Worm (Caenorhabditis elegans) whole organism, mixed stage, embryonic: Measurements from ENCODE around the gene sul-1.

Experiments
- M03D4.4 ChIP-seq: sonication (generic microtip); optimal IDR thresholded peaks from 2 replicates; lab custom pipeline; 2017; ENCODE audit warnings: mild to moderate bottlenecking, missing genetic modification characterization, missing compliant biosample characterization
- blmp-1 ChIP-seq: fragments of 150-350 bp; optimal IDR thresholded peaks from 2 replicates; lab custom pipeline; 2014; ENCODE audit warnings: missing biosample characterization, missing genetic modification characterization
- ces-1 ChIP-seq: fragments of 150-350 bp; optimal IDR thresholded peaks from 2 replicates; lab custom pipeline; 2014; ENCODE audit warnings: missing biosample characterization, missing genetic modification reagents, missing genetic modification characterization
- nhr-76 ChIP-seq: sonication (generic microtip); optimal IDR thresholded peaks from 2 replicates; lab custom pipeline; 2017; ENCODE audit warnings: missing biosample characterization, missing genetic modification characterization
- snpc-4 ChIP-seq: fragments of 150-350 bp; optimal IDR thresholded peaks from 2 replicates; lab custom pipeline; 2014; ENCODE audit warnings: missing biosample characterization, missing genetic modification characterization
- unc-39 ChIP-seq: fragments of 150-350 bp; optimal IDR thresholded peaks from 2 replicates; lab custom pipeline; 2014; ENCODE audit warnings: missing biosample characterization, missing genetic modification characterization
- unc-62 ChIP-seq: fragments of 150-350 bp; optimal IDR thresholded peaks from 2 replicates; lab custom pipeline; 2014; ENCODE audit warnings: missing biosample characterization, missing genetic modification reagents, missing genetic modification characterization

- no peak for TF ChIP-seq blmp-1 (tag; lab: Kevin White, UChicago)
- no peak for TF ChIP-seq nhr-76
- no peak for TF ChIP-seq unc-62 (GFP tag; lab: Kevin White, UChicago)
- TF ChIP-seq snpc-4 (tag; lab: Kevin White, UChicago) = no peak
- TF ChIP-seq M03D4.4 = no peak
- TF ChIP-seq unc-39 = no peak
- TF ChIP-seq ces-1 (GFP tag; lab: Kevin White, UChicago) = no peak
Measured at ce11 chrX:3218040-3218795, 52.5 kb downstream of the sul-1 start.
